Worm (Caenorhabditis elegans): Measurements from ENCODE around the gene T28A11.13.

The T28A11.13 gene

ce11 chrV:3273577-3274100 lies 23.6 kb upstream of the T28A11.13 start, which contains the start of gene T28A11.4:
T28A11.4 (plus strand) TSS chrV:3274050.
- TF ChIP-seq nhr-76 (tag; optimal IDR thresholded peaks at IDR 0.05), result no peak
- TF ChIP-seq drap-1 (GFP tag; optimal IDR thresholded peaks at IDR 0.05), result no peak
- TF ChIP-seq ceh-83 (GFP tag; optimal IDR thresholded peaks at IDR 0.05), result no peak

DNA sequence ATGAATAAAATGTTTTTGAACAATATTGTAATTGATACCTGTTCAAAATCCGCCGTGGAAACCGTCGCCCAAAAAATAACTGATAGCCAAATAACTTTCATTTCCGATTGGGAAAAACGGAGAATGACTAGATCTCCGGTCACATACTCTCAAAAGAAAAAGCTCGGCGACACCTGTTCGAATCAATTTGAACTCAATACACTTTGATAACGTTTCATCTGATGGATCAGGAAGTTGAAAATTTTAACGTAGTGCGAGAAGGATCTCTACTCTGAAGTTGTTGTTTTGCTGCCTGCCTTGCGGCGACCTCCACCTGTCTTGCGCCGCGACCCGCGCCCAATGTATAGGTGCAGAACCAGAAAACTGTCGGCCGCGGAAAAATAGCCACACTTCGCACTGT lies 23.1 kb upstream of the T28A11.13 start, which contains the start of gene T28A11.20:
Gene T28A11.20 (minus strand): TSS at position 101 of the 400 bp plus-strand sequence.
- no peak for TF ChIP-seq unc-120 (tag; optimal IDR thresholded peaks at IDR 0.05; ENCODE audit: poor library complexity, severe bottlenecking)
- no peak for TF ChIP-seq zip-8 (tag; optimal IDR thresholded peaks at IDR 0.05)
- TF ChIP-seq tbx-8 (GFP tag; optimal IDR thresholded peaks at IDR 0.05), result no peak
- no peak for TF ChIP-seq nhr-2 (tag; optimal IDR thresholded peaks at IDR 0.05)
- TF ChIP-seq ces-1 (GFP tag; optimal IDR thresholded peaks at IDR 0.05), result no peak

DNA sequence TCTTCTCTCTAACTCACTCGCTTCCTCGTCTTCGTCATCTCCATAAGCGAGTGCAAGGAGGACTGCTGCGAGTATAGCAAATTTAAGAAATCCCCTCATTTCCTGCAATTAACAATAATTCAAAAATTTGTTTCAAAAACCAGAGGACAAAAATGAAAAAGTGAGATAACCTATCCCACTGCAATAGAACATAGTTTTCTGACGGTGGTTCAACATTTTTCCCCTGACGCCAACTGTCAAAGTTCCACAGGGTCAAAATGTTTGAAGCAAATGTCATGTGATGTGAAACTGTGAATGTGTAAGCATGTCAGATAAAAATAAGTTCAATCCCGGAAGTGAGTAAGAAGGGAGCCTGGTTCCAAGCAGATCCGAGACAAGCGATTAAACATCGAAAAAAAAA lies 19.4 kb upstream of the T28A11.13 start, which contains the start of gene T28A11.19:
Gene T28A11.19 (minus strand): TSS at position 108 of the 400 bp plus-strand sequence.
- TF ChIP-seq ceh-83 (GFP tag; optimal IDR thresholded peaks at IDR 0.05) (no peak), ceh-39 (tag; optimal IDR thresholded peaks at IDR 0.05) (no peak), mep-1 (tag; optimal IDR thresholded peaks at IDR 0.05) (no peak), ces-1 (GFP tag; optimal IDR thresholded peaks at IDR 0.05) (no peak), nhr-76 (tag; optimal IDR thresholded peaks at IDR 0.05) (no peak), ceh-43 (GFP tag; optimal IDR thresholded peaks at IDR 0.05) (no peak), nhr-12 (tag; optimal IDR thresholded peaks at IDR 0.05) (no peak), sptf-1 (tag; optimal IDR thresholded peaks at IDR 0.05) (no peak), nhr-237 (tag; optimal IDR thresholded peaks at IDR 0.05) (no peak), ztf-11 (tag; optimal IDR thresholded peaks at IDR 0.05) (no peak), unc-62 (GFP tag; optimal IDR thresholded peaks at IDR 0.05) (no peak), sem-2 (GFP tag; optimal IDR thresholded peaks at IDR 0.05) (no peak), nhr-2 (tag; optimal IDR thresholded peaks at IDR 0.05) (no peak), tbx-8 (GFP tag; optimal IDR thresholded peaks at IDR 0.05) (no peak), bed-3 (GFP tag; optimal IDR thresholded peaks at IDR 0.05) (no peak)

- TF ChIP-seq nhr-28 (tag; optimal IDR thresholded peaks at IDR 0.05) (no peak), lin-32 (GFP tag; optimal IDR thresholded peaks at IDR 0.05) (no peak), nhr-2 (tag; optimal IDR thresholded peaks at IDR 0.05) (no peak), drap-1 (GFP tag; optimal IDR thresholded peaks at IDR 0.05) (no peak), elt-1 (tag; optimal IDR thresholded peaks at IDR 0.05; ENCODE audit: borderline replicate concordance, insufficient read depth) (no peak), unc-39 (tag; optimal IDR thresholded peaks at IDR 0.05) (no peak), nhr-12 (tag; optimal IDR thresholded peaks at IDR 0.05) (no peak), sptf-1 (tag; optimal IDR thresholded peaks at IDR 0.05) (no peak), ham-2 (GFP tag; optimal IDR thresholded peaks at IDR 0.05) (no peak), zip-8 (tag; optimal IDR thresholded peaks at IDR 0.05) (no peak), ceh-39 (tag; optimal IDR thresholded peaks at IDR 0.05) (no peak), ceh-83 (GFP tag; optimal IDR thresholded peaks at IDR 0.05) (no peak), blmp-1 (tag; optimal IDR thresholded peaks at IDR 0.05) (no peak), tbx-8 (GFP tag; optimal IDR thresholded peaks at IDR 0.05) (no peak), ces-1 (GFP tag; optimal IDR thresholded peaks at IDR 0.05) (no peak), mls-2 (tag; optimal IDR thresholded peaks at IDR 0.05) (no peak), mep-1 (tag; optimal IDR thresholded peaks at IDR 0.05) (no peak), unc-62 (GFP tag; optimal IDR thresholded peaks at IDR 0.05) (no peak), nhr-237 (tag; optimal IDR thresholded peaks at IDR 0.05) (no peak)
Observed at ce11 chrV:3267950-3268349, 17.9 kb upstream of the T28A11.13 start, which contains the start of gene T28A11.18. T28A11.18 (minus strand) TSS chrV:3268050.

DNA sequence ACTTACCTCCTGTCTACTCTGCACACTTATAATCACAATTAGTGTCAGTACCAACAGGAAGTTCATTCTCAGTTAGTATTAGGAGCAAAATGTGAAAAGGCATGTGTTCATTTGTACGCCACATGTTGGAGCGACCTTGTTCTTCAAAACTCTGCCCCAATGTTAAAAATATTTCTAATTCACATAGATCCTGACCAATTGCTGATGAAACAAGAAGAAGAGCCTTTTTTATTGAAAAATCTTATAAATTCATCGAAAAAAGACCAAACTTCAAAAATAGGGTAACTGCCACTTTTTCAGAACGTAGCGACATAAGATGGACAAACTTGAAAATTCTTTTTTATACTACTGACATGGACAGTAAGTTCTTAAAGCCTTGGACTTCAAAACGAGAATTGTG lies 16.1 kb upstream of the T28A11.13 start, which contains the start of gene T28A11.17:
Gene T28A11.17 (minus strand): TSS at position 101 of the 400 bp plus-strand sequence.
- TF ChIP-seq nhr-237 (tag; optimal IDR thresholded peaks at IDR 0.05) (no peak), cnd-1 (tag; optimal IDR thresholded peaks at IDR 0.05) (no peak), zip-8 (tag; optimal IDR thresholded peaks at IDR 0.05) (no peak), ces-1 (GFP tag; optimal IDR thresholded peaks at IDR 0.05) (no peak), nhr-28 (tag; optimal IDR thresholded peaks at IDR 0.05) (no peak), elt-1 (tag; optimal IDR thresholded peaks at IDR 0.05; ENCODE audit: borderline replicate concordance, insufficient read depth) (no peak), ceh-43 (GFP tag; optimal IDR thresholded peaks at IDR 0.05) (no peak), unc-120 (tag; optimal IDR thresholded peaks at IDR 0.05; ENCODE audit: poor library complexity, severe bottlenecking) (no peak), mep-1 (tag; optimal IDR thresholded peaks at IDR 0.05) (no peak), blmp-1 (tag; optimal IDR thresholded peaks at IDR 0.05) (no peak), tbx-8 (GFP tag; optimal IDR thresholded peaks at IDR 0.05) (no peak), ceh-39 (tag; optimal IDR thresholded peaks at IDR 0.05) (no peak), mls-2 (tag; optimal IDR thresholded peaks at IDR 0.05) (no peak), unc-39 (tag; optimal IDR thresholded peaks at IDR 0.05) (no peak)

DNA sequence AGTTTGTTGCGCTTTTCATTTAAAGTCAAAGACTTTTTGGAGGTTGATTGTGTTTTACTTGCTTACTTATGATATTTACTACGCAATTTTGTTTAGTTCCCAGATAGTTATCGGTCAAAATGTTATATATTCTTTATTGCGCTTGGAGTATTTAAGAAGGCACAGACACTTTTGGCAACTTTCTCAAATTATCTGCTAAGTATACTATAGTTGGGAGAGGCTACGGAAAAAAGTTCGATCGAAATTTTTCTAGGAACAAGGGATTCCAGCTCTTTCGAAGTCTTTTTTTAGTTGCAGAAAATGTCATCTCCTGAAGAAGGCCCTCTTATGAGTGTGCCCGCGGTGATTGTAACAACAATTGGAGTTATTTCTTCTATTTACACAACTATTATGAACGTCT lies 10.0 kb upstream of the T28A11.13 start, which contains the start of gene srbc-5:
Gene srbc-5 (plus strand): TSS at position 301 of the 400 bp plus-strand sequence.
- TF ChIP-seq ztf-11 (tag; optimal IDR thresholded peaks at IDR 0.05), result no peak
- TF ChIP-seq elt-3 (tag; optimal IDR thresholded peaks at IDR 0.05), result no peak
- no peak for TF ChIP-seq cnd-1 (tag; optimal IDR thresholded peaks at IDR 0.05)
- no peak for TF ChIP-seq elt-1 (tag; optimal IDR thresholded peaks at IDR 0.05; ENCODE audit: borderline replicate concordance, insufficient read depth)
- no peak for TF ChIP-seq mab-5 (tag; optimal IDR thresholded peaks at IDR 0.05)
- TF ChIP-seq snpc-4 (tag; optimal IDR thresholded peaks at IDR 0.05), result no peak
- no peak for TF ChIP-seq ces-1 (GFP tag; optimal IDR thresholded peaks at IDR 0.05)
- TF ChIP-seq ceh-43 (GFP tag; optimal IDR thresholded peaks at IDR 0.05), result no peak
- TF ChIP-seq flh-1 (GFP tag; optimal IDR thresholded peaks at IDR 0.05), result no peak
- no peak for TF ChIP-seq nhr-28 (tag; optimal IDR thresholded peaks at IDR 0.05)
- no peak for TF ChIP-seq unc-120 (tag; optimal IDR thresholded peaks at IDR 0.05; ENCODE audit: poor library complexity, severe bottlenecking)
- TF ChIP-seq pha-4 (tag; optimal IDR thresholded peaks at IDR 0.05), result no peak
- no peak for TF ChIP-seq lsy-2 (tag; optimal IDR thresholded peaks at IDR 0.05)

All from whole organism, mixed stage, embryonic.